Worm (Caenorhabditis elegans): ENCODE data around the gene F49C12.12.
"Not testable (repeated sequence)": the region's sequence is repeated elsewhere in the genome, so short reads cannot be mapped to it uniquely, and the experiment has no call there.

F49C12.12 gene

DNA sequence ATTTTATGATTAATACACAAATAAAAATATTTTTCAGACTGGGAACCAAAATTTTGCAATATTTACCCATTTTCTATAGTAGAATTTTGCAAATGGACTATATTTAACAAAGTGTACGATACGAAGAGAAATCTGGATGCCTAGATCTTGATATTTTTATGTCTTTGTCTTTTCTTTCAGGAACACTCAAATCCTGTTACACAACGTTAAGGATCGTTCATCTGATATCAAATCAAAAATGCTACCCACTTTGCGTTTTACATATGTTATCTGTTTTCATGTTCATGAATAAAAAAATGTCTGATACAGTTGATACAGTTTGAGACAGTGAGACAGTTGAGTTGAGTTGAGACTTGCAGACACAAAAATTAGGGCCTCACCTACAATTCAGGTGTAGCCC lies 24.6 kb downstream of the F49C12.12 start, which contains the start of gene F49C12.1:
Gene F49C12.1 (minus strand): TSS at position 70 of the 400 bp plus-strand sequence.
- no peak for TF ChIP-seq ceh-48 (tag; optimal IDR thresholded peaks at IDR 0.05)
- TF ChIP-seq ceh-30 (tag; optimal IDR thresholded peaks at IDR 0.05) = no peak
- no peak for TF ChIP-seq ttx-3 (tag; optimal IDR thresholded peaks at IDR 0.05)
- no peak for TF ChIP-seq K02D7.2 (tag; optimal IDR thresholded peaks at IDR 0.05)
- TF ChIP-seq nhr-232 (tag; optimal IDR thresholded peaks at IDR 0.05) = no peak
- no peak for TF ChIP-seq pat-9 (tag; optimal IDR thresholded peaks at IDR 0.05)

ce11 chrIV:9293825-9294224 lies 27.1 kb downstream of the F49C12.12 start, which contains the start of gene nhr-264:
nhr-264 (minus strand) TSS chrIV:9293925.
- TF ChIP-seq nfya-1, sdc-2, pqm-1 (tag; optimal IDR thresholded peaks at IDR 0.05): not testable (repeated sequence)

- no peak for TF ChIP-seq pros-1 (tag; optimal IDR thresholded peaks at IDR 0.05)
- no peak for TF ChIP-seq hlh-13 (GFP tag; optimal IDR thresholded peaks at IDR 0.05)
- TF ChIP-seq F13H6.1 (tag; optimal IDR thresholded peaks at IDR 0.05) = no peak
- TF ChIP-seq lin-11 (tag; optimal IDR thresholded peaks at IDR 0.05) = no peak
Observed at ce11 chrIV:9289635-9290034, 31.3 kb downstream of the F49C12.12 start.

DNA sequence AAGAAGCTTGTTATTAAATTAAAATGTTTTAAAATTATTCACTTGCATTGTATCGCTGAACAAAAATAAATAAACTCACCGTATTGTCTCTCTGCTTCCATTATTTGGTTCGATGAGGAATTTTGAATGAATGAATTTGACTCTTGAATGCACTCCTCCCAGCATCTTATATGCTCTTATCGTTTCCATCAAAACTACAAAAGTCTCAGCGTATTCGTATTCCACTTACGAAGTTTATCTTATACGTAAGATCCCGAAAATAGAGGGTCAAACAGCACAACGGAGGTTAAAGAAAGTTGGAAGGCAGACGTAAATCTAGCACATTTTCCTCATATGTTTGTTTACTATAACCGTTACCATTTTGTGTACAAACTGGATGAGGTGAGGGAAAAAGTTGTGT lies 34.6 kb downstream of the F49C12.12 start, which contains the start of gene nhr-267:
Gene nhr-267 (minus strand): TSS at position 101 of the 400 bp plus-strand sequence.
- TF ChIP-seq pag-3 (tag; optimal IDR thresholded peaks at IDR 0.05; ENCODE audit: borderline replicate concordance); ceh-22 (tag; optimal IDR thresholded peaks at IDR 0.05); C08G9.2 (tag; optimal IDR thresholded peaks at IDR 0.05): not testable (repeated sequence)

DNA sequence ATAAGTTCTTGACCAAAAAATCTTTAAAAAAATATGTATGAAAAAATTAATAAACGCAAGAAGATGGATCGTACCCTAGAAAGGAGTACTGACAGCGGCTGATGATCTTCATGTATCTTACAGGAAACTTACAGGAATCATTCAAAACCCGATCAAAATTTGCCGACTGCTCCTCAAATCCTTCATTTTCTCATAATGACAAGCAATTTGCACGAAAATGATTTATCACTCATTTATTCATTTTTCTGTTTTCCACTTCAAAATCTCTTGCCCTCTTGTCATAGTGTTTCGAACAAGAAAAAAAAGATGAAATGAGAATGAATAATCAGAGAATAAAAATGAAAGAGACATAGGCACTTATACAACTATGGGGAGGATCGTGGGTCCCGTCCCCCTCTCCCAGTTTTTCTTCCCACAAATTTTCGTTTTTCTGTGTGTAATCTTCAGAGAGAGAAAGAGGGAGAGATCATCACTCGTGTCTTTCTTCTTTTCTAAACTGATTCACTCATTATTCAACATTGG lies 46.8 kb downstream of the F49C12.12 start, which contains the start of gene nmy-3:
Gene nmy-3 (plus strand): TSS at position 472 of the 522 bp plus-strand sequence.
- no peak for TF ChIP-seq ceh-14 (tag; optimal IDR thresholded peaks at IDR 0.05)
- TF ChIP-seq pha-2 (tag; optimal IDR thresholded peaks at IDR 0.05) = no peak
- TF ChIP-seq ets-4 (tag; optimal IDR thresholded peaks at IDR 0.05) = no peak
- no peak for TF ChIP-seq sdc-2 (tag; optimal IDR thresholded peaks at IDR 0.05)
- no peak for TF ChIP-seq K02D7.2 (tag; optimal IDR thresholded peaks at IDR 0.05)
- TF ChIP-seq npax-4 (tag; optimal IDR thresholded peaks at IDR 0.05) = no peak
- TF ChIP-seq C38D4.7 (GFP tag; optimal IDR thresholded peaks at IDR 0.05) = no peak
- no peak for TF ChIP-seq ceh-2 (tag; optimal IDR thresholded peaks at IDR 0.05)
- no peak for TF ChIP-seq elt-4 (tag; optimal IDR thresholded peaks at IDR 0.05)
- TF ChIP-seq hlh-30 (tag; optimal IDR thresholded peaks at IDR 0.05; ENCODE audit: insufficient read depth) = no peak
- no peak for TF ChIP-seq hlh-8 (tag; optimal IDR thresholded peaks at IDR 0.05)
- TF ChIP-seq hlh-15 (tag; optimal IDR thresholded peaks at IDR 0.05) = no peak
- no peak for TF ChIP-seq sox-2 (GFP tag; IDR thresholded peaks at IDR 0.05)
- no peak for TF ChIP-seq K09A11.1 (tag; optimal IDR thresholded peaks at IDR 0.05; ENCODE audit: insufficient read depth)
- TF ChIP-seq pros-1 (tag; optimal IDR thresholded peaks at IDR 0.05) = no peak
- no peak for TF ChIP-seq che-1 (tag; optimal IDR thresholded peaks at IDR 0.05)
- TF ChIP-seq F13H6.1 (tag; optimal IDR thresholded peaks at IDR 0.05) = no peak
- TF ChIP-seq ceh-48 (tag; optimal IDR thresholded peaks at IDR 0.05) = no peak

All from whole organism, late embryonic.